Worm (Caenorhabditis elegans) whole organism, L2 larva: ENCODE data around the gene fkh-7.

Experiments
- C34F6.9 ChIP-seq: fragments of 150-350 bp; optimal IDR thresholded peaks from 2 replicates; lab custom pipeline; 2014; ENCODE audit warnings: missing biosample characterization, missing genetic modification characterization
- F13H6.1 ChIP-seq: sonication (generic microtip); optimal IDR thresholded peaks from 2 replicates; lab custom pipeline; 2016; ENCODE audit warnings: missing genetic modification characterization, missing compliant biosample characterization
- R02D3.7 ChIP-seq: fragments of 150-350 bp; optimal IDR thresholded peaks from 2 replicates; lab custom pipeline; 2014; ENCODE audit warnings: missing biosample characterization, missing genetic modification characterization
- Y55F3AM.14 ChIP-seq: fragments of 200-800 bp; sonication (Bioruptor generic); optimal IDR thresholded peaks from 2 replicates; lab custom pipeline; 2018; ENCODE audit warnings: mild to moderate bottlenecking, missing genetic modification characterization, missing compliant biosample characterization
- ZK546.5 ChIP-seq: sonication (generic microtip); optimal IDR thresholded peaks from 2 replicates; lab custom pipeline; 2017; ENCODE audit warnings: missing biosample characterization, missing genetic modification characterization
- alr-1 ChIP-seq: fragments of 150-350 bp; optimal IDR thresholded peaks from 2 replicates; lab custom pipeline; 2014; ENCODE audit warnings: missing biosample characterization, missing genetic modification characterization
- aly-2 ChIP-seq: fragments of 150-350 bp; optimal IDR thresholded peaks from 2 replicates; lab custom pipeline; 2014; ENCODE audit warnings: missing biosample characterization, missing genetic modification characterization
- ama-1 ChIP-seq: fragments of 150-350 bp; optimal IDR thresholded peaks from 2 replicates; lab custom pipeline; 2018; ENCODE audit warnings: inconsistent platforms
- blmp-1 ChIP-seq: sonication (generic microtip); optimal IDR thresholded peaks from 2 replicates; lab custom pipeline; 2017; ENCODE audit warnings: missing genetic modification characterization, mild to moderate bottlenecking, missing compliant biosample characterization, antibody characterized with exemption, moderate library complexity; ENCODE audit not compliant: insufficient read depth
- ceh-16 ChIP-seq: fragments of 150-350 bp; optimal IDR thresholded peaks from 2 replicates; lab custom pipeline; 2014; ENCODE audit warnings: missing biosample characterization, missing genetic modification characterization
- ceh-82 ChIP-seq: fragments of 150-350 bp; optimal IDR thresholded peaks from 2 replicates; lab custom pipeline; 2014; ENCODE audit warnings: missing biosample characterization, missing genetic modification characterization
- crh-2 ChIP-seq: sonication (generic microtip); optimal IDR thresholded peaks from 2 replicates; lab custom pipeline; 2017; ENCODE audit warnings: missing biosample characterization, missing genetic modification characterization
- dmd-4 ChIP-seq: sonication (generic microtip); optimal IDR thresholded peaks from 2 replicates; lab custom pipeline; 2017; ENCODE audit warnings: missing biosample characterization, missing genetic modification characterization
- egl-27 ChIP-seq: sonication (generic microtip); optimal IDR thresholded peaks from 3 replicates; lab custom pipeline; 2017; ENCODE audit warnings: missing biosample characterization, missing genetic modification reagents, missing genetic modification characterization
- elt-1 ChIP-seq: fragments of 150-350 bp; optimal IDR thresholded peaks from 2 replicates; lab custom pipeline; 2014; ENCODE audit warnings: missing biosample characterization, missing genetic modification characterization
- elt-3 ChIP-seq: sonication (generic microtip); optimal IDR thresholded peaks from 2 replicates; lab custom pipeline; 2017; ENCODE audit warnings: missing biosample characterization, missing genetic modification characterization
- fos-1 ChIP-seq: fragments of 150-350 bp; optimal IDR thresholded peaks from 2 replicates; lab custom pipeline; 2014; ENCODE audit warnings: missing biosample characterization, missing genetic modification characterization
- gmeb-1 ChIP-seq: fragments of 150-350 bp; optimal IDR thresholded peaks from 2 replicates; lab custom pipeline; 2014; ENCODE audit warnings: missing biosample characterization, missing genetic modification characterization
- lin-11 ChIP-seq: fragments of 150-350 bp; sonication (generic microtip); optimal IDR thresholded peaks from 2 replicates; lab custom pipeline; 2014; ENCODE audit warnings: missing biosample characterization, missing genetic modification characterization, inconsistent platforms, mixed read lengths
- lin-13 ChIP-seq: fragments of 150-350 bp; optimal IDR thresholded peaks from 2 replicates; lab custom pipeline; 2014; ENCODE audit warnings: missing biosample characterization, missing genetic modification reagents, missing genetic modification characterization
- lin-39 ChIP-seq: fragments of 150-350 bp; optimal IDR thresholded peaks from 2 replicates; lab custom pipeline; 2014; ENCODE audit warnings: missing biosample characterization, missing genetic modification reagents, missing genetic modification characterization
- lsy-2 ChIP-seq, 2 experiments: fragments of 150-350 bp in 1 of 2; sonication (generic microtip) in 1 of 2; optimal IDR thresholded peaks; 2 replicates each; lab custom pipeline; 2014 to 2017; ENCODE audit warnings: missing biosample characterization in 2 of 2, missing genetic modification characterization in 2 of 2
- mab-5 ChIP-seq: fragments of 150-350 bp; optimal IDR thresholded peaks from 2 replicates; lab custom pipeline; 2014; ENCODE audit warnings: missing biosample characterization, missing genetic modification characterization
- mbf-1 ChIP-seq: sonication (generic microtip); optimal IDR thresholded peaks from 2 replicates; lab custom pipeline; 2017; ENCODE audit warnings: missing biosample characterization, missing genetic modification characterization
- mdl-1 ChIP-seq, 2 experiments: fragments of 150-350 bp in 1 of 2; sonication (generic microtip) in 1 of 2; optimal IDR thresholded peaks; 2 replicates each; lab custom pipeline; 2017; ENCODE audit warnings: missing biosample characterization in 2 of 2, missing genetic modification characterization in 2 of 2
- nhr-10 ChIP-seq: sonication (generic microtip); optimal IDR thresholded peaks from 2 replicates; lab custom pipeline; 2017; ENCODE audit warnings: missing biosample characterization, missing genetic modification characterization
- nhr-11 ChIP-seq: fragments of 150-350 bp; optimal IDR thresholded peaks from 2 replicates; lab custom pipeline; 2014; ENCODE audit warnings: missing biosample characterization, missing genetic modification characterization
- nhr-12 ChIP-seq: fragments of 150-350 bp; optimal IDR thresholded peaks from 2 replicates; lab custom pipeline; 2014; ENCODE audit warnings: missing biosample characterization, missing genetic modification characterization
- nhr-129 ChIP-seq: fragments of 150-350 bp; optimal IDR thresholded peaks from 2 replicates; lab custom pipeline; 2014; ENCODE audit warnings: missing biosample characterization, missing genetic modification characterization
- nhr-21 ChIP-seq: fragments of 150-350 bp; optimal IDR thresholded peaks from 2 replicates; lab custom pipeline; 2014; ENCODE audit warnings: missing biosample characterization, missing genetic modification characterization
- nhr-23 ChIP-seq: fragments of 150-350 bp; optimal IDR thresholded peaks from 2 replicates; lab custom pipeline; 2014; ENCODE audit warnings: missing biosample characterization, missing genetic modification reagents, missing genetic modification characterization
- nhr-237 ChIP-seq: fragments of 150-350 bp; optimal IDR thresholded peaks from 2 replicates; lab custom pipeline; 2014; ENCODE audit warnings: missing biosample characterization, missing genetic modification characterization
- nhr-25 ChIP-seq: fragments of 150-350 bp; sonication (generic microtip); optimal IDR thresholded peaks from 3 replicates; lab custom pipeline; 2014; ENCODE audit warnings: missing biosample characterization, missing genetic modification characterization
- nhr-6 ChIP-seq: fragments of 150-350 bp; optimal IDR thresholded peaks from 2 replicates; lab custom pipeline; 2014; ENCODE audit warnings: missing biosample characterization, missing genetic modification characterization
- nhr-77 ChIP-seq: fragments of 150-350 bp; optimal IDR thresholded peaks from 2 replicates; lab custom pipeline; 2014; ENCODE audit warnings: missing biosample characterization, missing genetic modification characterization
- peb-1 ChIP-seq: fragments of 150-350 bp; optimal IDR thresholded peaks from 2 replicates; lab custom pipeline; 2014; ENCODE audit warnings: missing biosample characterization, missing genetic modification characterization
- sem-4 ChIP-seq: fragments of 150-350 bp; optimal IDR thresholded peaks from 2 replicates; lab custom pipeline; 2014; ENCODE audit warnings: missing biosample characterization, missing genetic modification reagents, missing genetic modification characterization
- skn-1 ChIP-seq: sonication (generic microtip); optimal IDR thresholded peaks from 2 replicates; lab custom pipeline; 2017; ENCODE audit warnings: missing biosample characterization, missing genetic modification characterization
- sma-3 ChIP-seq: sonication (generic microtip); optimal IDR thresholded peaks from 2 replicates; lab custom pipeline; 2016; ENCODE audit warnings: missing genetic modification reagents, missing genetic modification characterization, missing compliant biosample characterization
- sma-9 ChIP-seq, 2 experiments: fragments of 150-350 bp in 1 of 2; sonication (generic microtip) in 1 of 2; optimal IDR thresholded peaks; 2 replicates each; lab custom pipeline; 2014 to 2016; ENCODE audit warnings: missing genetic modification characterization in 2 of 2, mild to moderate bottlenecking in 1 of 2, missing biosample characterization in 1 of 2, missing compliant biosample characterization in 1 of 2, missing genetic modification reagents in 1 of 2, moderate library complexity in 1 of 2
- snpc-4 ChIP-seq: fragments of 150-350 bp; optimal IDR thresholded peaks from 2 replicates; lab custom pipeline; 2014; ENCODE audit warnings: missing biosample characterization, missing genetic modification characterization
- unc-39 ChIP-seq: fragments of 150-350 bp; optimal IDR thresholded peaks from 2 replicates; lab custom pipeline; 2014; ENCODE audit warnings: missing biosample characterization, missing genetic modification characterization
- unc-55 ChIP-seq: fragments of 150-350 bp; sonication (generic microtip); optimal IDR thresholded peaks from 3 replicates; lab custom pipeline; 2014; ENCODE audit warnings: missing biosample characterization, missing genetic modification reagents, missing genetic modification characterization
- unc-62 ChIP-seq: fragments of 150-350 bp; optimal IDR thresholded peaks from 2 replicates; lab custom pipeline; 2014; ENCODE audit warnings: missing biosample characterization, missing genetic modification reagents, missing genetic modification characterization
- zag-1 ChIP-seq: fragments of 150-350 bp; optimal IDR thresholded peaks from 2 replicates; lab custom pipeline; 2014; ENCODE audit warnings: missing biosample characterization, missing genetic modification characterization
- ztf-1 ChIP-seq: fragments of 200-800 bp; sonication (Bioruptor generic); conservative IDR thresholded peaks from 2 replicates; pipeline ENCODE4 v1.3.6; 2022; ENCODE audit warnings: missing genetic modification characterization, missing compliant biosample characterization
- ztf-11 ChIP-seq: sonication (generic microtip); optimal IDR thresholded peaks from 2 replicates; lab custom pipeline; 2017; ENCODE audit warnings: missing biosample characterization, missing genetic modification characterization
- ztf-4 ChIP-seq: fragments of 150-350 bp; optimal IDR thresholded peaks from 2 replicates; lab custom pipeline; 2014; ENCODE audit warnings: missing biosample characterization, missing genetic modification characterization

The fkh-7 gene

DNA sequence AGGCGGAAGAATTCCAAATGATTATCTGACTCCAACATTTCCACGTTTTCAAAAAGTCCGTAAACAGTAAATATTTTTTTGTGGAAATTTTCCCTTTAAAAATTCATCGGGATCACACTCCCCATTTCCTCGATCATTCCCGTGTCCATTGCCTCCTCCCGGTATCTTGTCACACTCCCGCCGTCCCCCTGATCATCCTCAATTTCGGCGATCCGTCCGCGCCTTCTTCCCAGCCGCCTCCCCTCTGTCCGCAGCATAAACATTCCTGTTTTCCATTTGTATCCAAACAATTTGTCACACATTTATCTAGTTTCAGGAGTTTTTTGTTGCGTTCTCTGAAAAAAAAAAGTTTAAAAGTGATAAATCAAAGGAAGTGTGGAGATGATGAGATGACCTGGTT lies 8.5 kb downstream of the fkh-7 start:
- TF ChIP-seq ceh-82 (tag; lab: Kevin White, UChicago) (no peak), F13H6.1 (tag; lab: Kevin White, UChicago) (peak; percentile 2), gmeb-1 (tag; lab: Kevin White, UChicago) (peak; percentile 0), mdl-1 (tag; optimal IDR thresholded peaks at IDR 0.05; lab: Kevin White, UChicago) (no peak)

ce11 chrIV:5593804-5594214 lies 9.3 kb downstream of the fkh-7 start:
- TF ChIP-seq elt-3 (tag; lab: Kevin White, UChicago) (no peak), ZK546.5 (tag; lab: Kevin White, UChicago) (no peak), mdl-1 (tag; optimal IDR thresholded peaks at IDR 0.05; lab: Kevin White, UChicago) (peak in 1 of 2 experiments; percentile 60), skn-1 (tag; lab: Kevin White, UChicago) (no peak), mab-5 (tag; lab: Kevin White, UChicago) (peak; percentile 46), C34F6.9 (tag; lab: Kevin White, UChicago) (peak; percentile 87), alr-1 (no peak), snpc-4 (tag; lab: Kevin White, UChicago) (no peak), unc-62 (GFP tag; lab: Kevin White, UChicago) (peak; percentile 57), aly-2 (tag; lab: Kevin White, UChicago) (no peak), nhr-25 (tag; lab: Kevin White, UChicago) (peak; percentile 72), sma-9 (GFP tag; optimal IDR thresholded peaks at IDR 0.05; lab: Kevin White, UChicago) (peak; percentile 92), sma-9 (tag; optimal IDR thresholded peaks at IDR 0.05; lab: Kevin White, UChicago) (no peak), gmeb-1 (tag; lab: Kevin White, UChicago) (no peak), nhr-237 (tag; lab: Kevin White, UChicago) (no peak), nhr-23 (no peak), F13H6.1 (tag; lab: Kevin White, UChicago) (peak; percentile 95), Y55F3AM.14 (GFP tag; lab: Kevin White, UChicago) (peak; percentile 65), egl-27 (tag; lab: Kevin White, UChicago) (peak; percentile 74), dmd-4 (tag; lab: Kevin White, UChicago) (no peak), nhr-129 (tag; lab: Kevin White, UChicago) (peak; percentile 96), lsy-2 (tag; optimal IDR thresholded peaks at IDR 0.05; lab: Kevin White, UChicago) (peak in 1 of 2 experiments; percentile 82), nhr-11 (tag; lab: Kevin White, UChicago) (no peak), nhr-6 (tag; lab: Kevin White, UChicago) (peak; percentile 82), blmp-1 (peak; percentile 68), ceh-82 (tag; lab: Kevin White, UChicago) (no peak), ztf-4 (tag; lab: Kevin White, UChicago) (no peak), nhr-77 (tag; lab: Kevin White, UChicago) (no peak), fos-1 (tag; lab: Kevin White, UChicago) (peak; percentile 57), zag-1 (tag; lab: Kevin White, UChicago) (no peak), unc-39 (tag; lab: Kevin White, UChicago) (no peak), sem-4 (peak; percentile 30), lin-13 (GFP tag; lab: Kevin White, UChicago) (peak; percentile 61), lin-11 (tag; lab: Kevin White, UChicago) (no peak), R02D3.7 (tag; lab: Kevin White, UChicago) (no peak), ceh-16 (tag; lab: Kevin White, UChicago) (no peak), elt-1 (no peak), mbf-1 (no peak), ztf-1 (no peak), peb-1 (no peak), crh-2 (peak; percentile 99), sma-3 (GFP tag; lab: Kevin White, UChicago) (peak; percentile 76), ztf-11 (tag; lab: Kevin White, UChicago) (no peak), lin-39 (no peak), nhr-10 (tag; lab: Kevin White, UChicago) (no peak), unc-55 (GFP tag; lab: Kevin White, UChicago) (peak; percentile 7), nhr-12 (no peak), nhr-21 (tag; lab: Kevin White, UChicago) (peak; percentile 19), ama-1 (lab: Kevin White, UChicago) (no peak)
